Fruit fly (Drosophila melanogaster) whole organism, embryonic: ENCODE measurements around the gene vvl.

ENCODE experiments used
- Abd-B ChIP-seq: fragments of 200-800 bp; sonication (Bioruptor generic); optimal IDR thresholded peaks from 2 replicates; lab custom pipeline; 2018; ENCODE audit warnings: missing biosample characterization, mild to moderate bottlenecking, missing genetic modification characterization, moderate library complexity
- Ada2b ChIP-seq: fragments of 200-800 bp; sonication (Bioruptor generic); IDR thresholded peaks from 2 replicates; pipeline ENCODE4 v1.3.6; 2022; ENCODE audit warnings: missing biosample characterization, missing genetic modification characterization
- CG10462 ChIP-seq: fragments of 200-800 bp; sonication (Bioruptor generic); optimal IDR thresholded peaks from 2 replicates; lab custom pipeline; 2016; ENCODE audit warnings: missing biosample characterization, missing genetic modification characterization
- CG10959 ChIP-seq: fragments of 200-800 bp; sonication (Bioruptor generic); IDR thresholded peaks from 2 replicates; pipeline ENCODE4 v1.3.6; 2022; ENCODE audit warnings: missing biosample characterization, missing genetic modification characterization
- CG11398 ChIP-seq: fragments of 200-800 bp; sonication (Bioruptor generic); optimal IDR thresholded peaks from 2 replicates; lab custom pipeline; 2016; ENCODE audit warnings: missing biosample characterization, missing genetic modification characterization
- CG13287 ChIP-seq: fragments of 200-800 bp; sonication (Bioruptor generic); IDR thresholded peaks from 2 replicates; pipeline ENCODE4 v1.3.6; 2022; ENCODE audit warnings: missing biosample characterization, missing genetic modification characterization; ENCODE audit not compliant: partially characterized antibody
- CG13624 ChIP-seq: fragments of 200-800 bp; sonication (Bioruptor generic); optimal IDR thresholded peaks from 2 replicates; lab custom pipeline; 2016; ENCODE audit warnings: missing biosample characterization, missing genetic modification characterization
- CG13775 ChIP-seq: fragments of 200-800 bp; sonication (Bioruptor generic); optimal IDR thresholded peaks from 3 replicates; lab custom pipeline; 2017; ENCODE audit warnings: missing biosample characterization, mild to moderate bottlenecking, missing genetic modification characterization
- CG16815 ChIP-seq: fragments of 200-800 bp; sonication (Bioruptor generic); optimal IDR thresholded peaks from 3 replicates; lab custom pipeline; 2017; ENCODE audit warnings: missing biosample characterization, mild to moderate bottlenecking, missing genetic modification characterization
- CG17568 ChIP-seq: fragments of 200-800 bp; sonication (Bioruptor generic); optimal IDR thresholded peaks from 2 replicates; lab custom pipeline; 2018; ENCODE audit warnings: missing biosample characterization, mild to moderate bottlenecking, missing genetic modification characterization, moderate library complexity
- CG2129 ChIP-seq: fragments of 200-800 bp; sonication (Bioruptor generic); IDR thresholded peaks from 2 replicates; pipeline ENCODE4 v1.3.6; 2022; ENCODE audit warnings: missing biosample characterization, missing genetic modification characterization; ENCODE audit not compliant: partially characterized antibody
- CG2678 ChIP-seq: fragments of 200-800 bp; sonication (Bioruptor generic); optimal IDR thresholded peaks from 3 replicates; lab custom pipeline; 2019; ENCODE audit warnings: missing biosample characterization, mild to moderate bottlenecking, missing genetic modification characterization, moderate library complexity
- CG30431 ChIP-seq: fragments of 200-800 bp; sonication (Bioruptor generic); optimal IDR thresholded peaks from 2 replicates; lab custom pipeline; 2017; ENCODE audit warnings: missing biosample characterization, missing genetic modification characterization
- CG33557 ChIP-seq: fragments of 200-800 bp; sonication (Bioruptor generic); optimal IDR thresholded peaks from 2 replicates; lab custom pipeline; 2019; ENCODE audit warnings: missing biosample characterization, mild to moderate bottlenecking, missing genetic modification characterization, moderate library complexity
- CG6654 ChIP-seq: fragments of 200-800 bp; sonication (Bioruptor generic); optimal IDR thresholded peaks from 2 replicates; lab custom pipeline; 2017; ENCODE audit warnings: missing biosample characterization, mild to moderate bottlenecking, missing genetic modification characterization
- CG6689 ChIP-seq: fragments of 200-800 bp; sonication (Bioruptor generic); IDR thresholded peaks from 2 replicates; pipeline ENCODE4 v1.3.6; 2022; ENCODE audit warnings: missing biosample characterization, missing genetic modification characterization
- CG7786 ChIP-seq: fragments of 200-800 bp; sonication (Bioruptor generic); optimal IDR thresholded peaks from 2 replicates; lab custom pipeline; 2016; ENCODE audit warnings: missing biosample characterization, missing genetic modification characterization
- CHES-1-like ChIP-seq: fragments of 200-800 bp; sonication (Bioruptor generic); optimal IDR thresholded peaks from 2 replicates; lab custom pipeline; 2016; ENCODE audit warnings: missing biosample characterization, missing genetic modification characterization
- Dp ChIP-seq: fragments of 200-800 bp; sonication (Bioruptor generic); optimal IDR thresholded peaks from 2 replicates; lab custom pipeline; 2018; ENCODE audit warnings: missing biosample characterization, mild to moderate bottlenecking, missing genetic modification characterization, moderate library complexity
- E2f2 ChIP-seq: fragments of 200-800 bp; sonication (Bioruptor generic); IDR thresholded peaks from 2 replicates; pipeline ENCODE4 v1.3.6; 2022; ENCODE audit warnings: missing biosample characterization, missing genetic modification characterization
- HLH3B ChIP-seq: fragments of 200-800 bp; sonication (Bioruptor generic); IDR thresholded peaks from 2 replicates; pipeline ENCODE4 v1.3.6; 2022; ENCODE audit warnings: missing biosample characterization, missing genetic modification characterization
- Hr51 ChIP-seq, 2 experiments: fragments of 200-800 bp; sonication (Bioruptor generic); optimal IDR thresholded peaks; 2 replicates in 1 of 2; 3 replicates in 1 of 2; lab custom pipeline; 2016 to 2018; ENCODE audit warnings: missing biosample characterization in 2 of 2, missing genetic modification characterization in 2 of 2, mild to moderate bottlenecking in 1 of 2, moderate library complexity in 1 of 2
- Hr78 ChIP-seq, 2 experiments: fragments of 200-800 bp in 1 of 2; fragments of >200 bp in 1 of 2; sonication (Bioruptor generic) in 1 of 2; optimal IDR thresholded peaks; 2 replicates each; lab custom pipeline; 2017 to 2019; ENCODE audit warnings: missing biosample characterization in 2 of 2, missing genetic modification characterization in 2 of 2, mild to moderate bottlenecking in 1 of 2, moderate library complexity in 1 of 2
- Kr ChIP-seq: fragments of 200-800 bp; sonication (Bioruptor generic); optimal IDR thresholded peaks from 2 replicates; lab custom pipeline; 2017; ENCODE audit warnings: missing biosample characterization, mild to moderate bottlenecking, missing genetic modification characterization
- MBD-R2 ChIP-seq: fragments of 200-800 bp; sonication (Bioruptor generic); IDR thresholded peaks from 2 replicates; pipeline ENCODE4 v1.3.6; 2022; ENCODE audit warnings: missing biosample characterization, missing genetic modification characterization
- MTF-1 ChIP-seq: fragments of 200-800 bp; sonication (Bioruptor generic); optimal IDR thresholded peaks from 2 replicates; lab custom pipeline; 2018; ENCODE audit warnings: missing biosample characterization, mild to moderate bottlenecking, missing genetic modification characterization, borderline replicate concordance
- NC2α ChIP-seq: fragments of 200-800 bp; sonication (Bioruptor generic); optimal IDR thresholded peaks from 2 replicates; lab custom pipeline; 2016; ENCODE audit warnings: missing biosample characterization, missing genetic modification characterization
- Nf-YB ChIP-seq: fragments of 200-800 bp; sonication (Bioruptor generic); optimal IDR thresholded peaks from 3 replicates; lab custom pipeline; 2019; ENCODE audit warnings: missing biosample characterization, mild to moderate bottlenecking, missing genetic modification characterization, moderate library complexity
- PHDP ChIP-seq: fragments of 200-800 bp; sonication (Bioruptor generic); optimal IDR thresholded peaks from 3 replicates; lab custom pipeline; 2018; ENCODE audit warnings: missing biosample characterization, mild to moderate bottlenecking, missing genetic modification characterization, moderate library complexity
- Taf1 ChIP-seq: fragments of 200-800 bp; sonication (Bioruptor generic); IDR thresholded peaks from 2 replicates; pipeline ENCODE4 v1.3.6; 2022; ENCODE audit warnings: missing biosample characterization, missing genetic modification characterization
- az2 ChIP-seq: fragments of 200-800 bp; sonication (Bioruptor generic); optimal IDR thresholded peaks from 3 replicates; lab custom pipeline; 2016; ENCODE audit warnings: missing biosample characterization, missing genetic modification characterization
- bsh ChIP-seq, 2 experiments: fragments of 200-800 bp; sonication (Bioruptor generic); optimal IDR thresholded peaks; 2 replicates each; lab custom pipeline; 2017 to 2018; ENCODE audit warnings: mild to moderate bottlenecking in 2 of 2, missing biosample characterization in 2 of 2, missing genetic modification characterization in 2 of 2, moderate library complexity in 1 of 2
- dpn ChIP-seq, 2 experiments: fragments of 200-800 bp; sonication (Bioruptor generic); optimal IDR thresholded peaks; 3 replicates each; lab custom pipeline; 2016; ENCODE audit warnings: missing biosample characterization in 2 of 2, missing genetic modification characterization in 2 of 2
- gce ChIP-seq: fragments of 200-800 bp; sonication (Bioruptor generic); IDR thresholded peaks from 3 replicates; pipeline ENCODE4 v1.3.6; 2022; ENCODE audit warnings: missing biosample characterization, missing genetic modification characterization
- ind ChIP-seq: fragments of 200-800 bp; sonication (Bioruptor generic); optimal IDR thresholded peaks from 3 replicates; lab custom pipeline; 2016; ENCODE audit warnings: missing biosample characterization, missing genetic modification characterization
- lov ChIP-seq, 2 experiments: fragments of 200-800 bp in 1 of 2; fragments of >200 bp in 1 of 2; sonication (Bioruptor generic) in 1 of 2; IDR thresholded peaks in 1 of 2; optimal IDR thresholded peaks in 1 of 2; 2 replicates in 1 of 2; 3 replicates in 1 of 2; pipeline versions ENCODE4 v1.3.6 to Lab custom; 2017 to 2022; ENCODE audit warnings: missing biosample characterization in 1 of 2, missing genetic modification characterization in 1 of 2
- luna ChIP-seq: fragments of 200-800 bp; sonication (Bioruptor generic); optimal IDR thresholded peaks from 2 replicates; lab custom pipeline; 2016; ENCODE audit warnings: missing biosample characterization, missing genetic modification characterization
- pan ChIP-seq, 4 experiments: fragments of >200 bp in 3 of 4; fragments of 200-800 bp in 1 of 4; sonication (Bioruptor generic) in 1 of 4; optimal IDR thresholded peaks in 3 of 4; IDR thresholded peaks in 1 of 4; 2 replicates each; pipeline versions ENCODE4 v1.3.6 to Lab custom; 2017 to 2022; ENCODE audit warnings: missing biosample characterization in 2 of 4, missing genetic modification characterization in 2 of 4, mixed read lengths in 1 of 4
- pfk ChIP-seq: fragments of 200-800 bp; sonication (Bioruptor generic); optimal IDR thresholded peaks from 2 replicates; lab custom pipeline; 2018; ENCODE audit warnings: missing biosample characterization, mild to moderate bottlenecking, missing genetic modification characterization, moderate library complexity
- pnt ChIP-seq: fragments of 200-800 bp; sonication (Bioruptor generic); optimal IDR thresholded peaks from 3 replicates; lab custom pipeline; 2016; ENCODE audit warnings: missing biosample characterization, missing genetic modification characterization
- ro ChIP-seq: fragments of 200-800 bp; sonication (Bioruptor generic); IDR thresholded peaks from 2 replicates; pipeline ENCODE4 v1.3.6; 2022; ENCODE audit warnings: missing biosample characterization, missing genetic modification characterization
- scrt ChIP-seq: fragments of 200-800 bp; sonication (Bioruptor generic); optimal IDR thresholded peaks from 2 replicates; lab custom pipeline; 2018; ENCODE audit warnings: missing biosample characterization, mild to moderate bottlenecking, missing genetic modification characterization, moderate library complexity
- slp2 ChIP-seq: fragments of 200-800 bp; sonication (Bioruptor generic); optimal IDR thresholded peaks from 2 replicates; lab custom pipeline; 2016; ENCODE audit warnings: missing biosample characterization, missing genetic modification characterization
- tap ChIP-seq: fragments of 200-800 bp; optimal IDR thresholded peaks from 3 replicates; lab custom pipeline; 2019; ENCODE audit warnings: missing biosample characterization, mild to moderate bottlenecking, missing genetic modification characterization, moderate library complexity
- trem ChIP-seq: fragments of 200-800 bp; optimal IDR thresholded peaks from 3 replicates; lab custom pipeline; 2019; ENCODE audit warnings: missing biosample characterization, mild to moderate bottlenecking, missing genetic modification characterization, moderate library complexity
- unpg ChIP-seq: fragments of 200-800 bp; sonication (Bioruptor generic); optimal IDR thresholded peaks from 3 replicates; lab custom pipeline; 2018; ENCODE audit warnings: missing biosample characterization, mild to moderate bottlenecking, missing genetic modification characterization, moderate library complexity
- vnd ChIP-seq: fragments of 200-800 bp; sonication (Bioruptor generic); IDR thresholded peaks from 3 replicates; pipeline ENCODE4 v1.3.6; 2022; ENCODE audit warnings: missing biosample characterization, missing genetic modification characterization; ENCODE audit not compliant: partially characterized antibody
- zen ChIP-seq: fragments of 200-800 bp; sonication (Bioruptor generic); optimal IDR thresholded peaks from 3 replicates; lab custom pipeline; 2018; ENCODE audit warnings: missing biosample characterization, mild to moderate bottlenecking, missing genetic modification characterization, moderate library complexity

Gene vvl

dm6 chr3L:6747127-6747526, 42.8 kb upstream of the vvl start (continued):
- no peak for TF ChIP-seq CG10959
- TF ChIP-seq az2 (GFP tag; lab: Kevin White, UChicago): peak; percentile 9
- TF ChIP-seq vnd: no peak
- TF ChIP-seq pnt (GFP tag; lab: Kevin White, UChicago): no peak
- peak; percentile 7 for TF ChIP-seq Dp (GFP tag; lab: Kevin White, UChicago)
- TF ChIP-seq slp2 (GFP tag; lab: Kevin White, UChicago): peak; percentile 20
- TF ChIP-seq luna (GFP tag; lab: Kevin White, UChicago): no peak
- no peak for TF ChIP-seq CG30431 (GFP tag; lab: Kevin White, UChicago)
- TF ChIP-seq ro (GFP tag; lab: Robert Waterston, UW): no peak
- peak; percentile 56 for TF ChIP-seq trem (tag; lab: Kevin White, UChicago)
- no peak for TF ChIP-seq Kr (GFP tag; lab: Kevin White, UChicago)
- peak; percentile 39 for TF ChIP-seq E2f2 (GFP tag; lab: Robert Waterston, UW)
- TF ChIP-seq CG7786 (GFP tag; lab: Kevin White, UChicago): peak; percentile 17
- TF ChIP-seq CG10462 (GFP tag; lab: Kevin White, UChicago): no peak
- TF ChIP-seq CG2678 (tag; lab: Kevin White, UChicago): peak; percentile 36
- TF ChIP-seq lov (optimal IDR thresholded peaks at IDR 0.05; lab: Kevin White, UChicago): no peak
- 0 out of 3 replicates have a peak, but pooled peaks have one; percentile 58 for TF ChIP-seq lov (GFP tag; IDR thresholded peaks at IDR 0.05; lab: Robert Waterston, UW)
- TF ChIP-seq PHDP (tag; lab: Kevin White, UChicago): peak; percentile 40
- no peak for TF ChIP-seq CG6654
- TF ChIP-seq pan (optimal IDR thresholded peaks at IDR 0.05; lab: Kevin White, UChicago): no peak
- TF ChIP-seq pan (GFP tag; optimal IDR thresholded peaks at IDR 0.05 in 1 of 2, IDR thresholded peaks at IDR 0.05 in 1 of 2): peak in 1 of 2 experiments; percentile 52
- TF ChIP-seq zen: peak; percentile 35
- no peak for TF ChIP-seq scrt (GFP tag; lab: Kevin White, UChicago)
- peak; percentile 79 for TF ChIP-seq MBD-R2 (GFP tag; lab: Robert Waterston, UW)
- 0 out of 3 replicates have a peak, but pooled peaks have one; percentile 24 for TF ChIP-seq gce (GFP tag; lab: Robert Waterston, UW)
- no peak for TF ChIP-seq tap (tag; lab: Kevin White, UChicago)
- peak; percentile 49 for TF ChIP-seq Nf-YB (GFP tag; lab: Kevin White, UChicago)
- TF ChIP-seq dpn (GFP tag; optimal IDR thresholded peaks at IDR 0.05; lab: Kevin White, UChicago): peak; percentile 30 to 45
- TF ChIP-seq Abd-B (GFP tag; lab: Kevin White, UChicago): peak; percentile 39
- TF ChIP-seq CG2129 (GFP tag; lab: Robert Waterston, UW): no peak
- no peak for TF ChIP-seq pfk (GFP tag; lab: Kevin White, UChicago)
- peak; percentile 11 for TF ChIP-seq CG13775 (GFP tag; lab: Kevin White, UChicago)
- peak; percentile 40 for TF ChIP-seq unpg (GFP tag; lab: Kevin White, UChicago)
- peak; percentile 48 for TF ChIP-seq ind (GFP tag; lab: Kevin White, UChicago)
- TF ChIP-seq CG6689 (GFP tag; lab: Robert Waterston, UW): peak; percentile 51
- TF ChIP-seq CG11398 (GFP tag; lab: Kevin White, UChicago): no peak
- TF ChIP-seq CHES-1-like: peak; percentile 72
- TF ChIP-seq Ada2b: peak; percentile 62
- no peak for TF ChIP-seq CG17568 (GFP tag; lab: Kevin White, UChicago)
- TF ChIP-seq MTF-1 (GFP tag; lab: Kevin White, UChicago): no peak
- peak; percentile 4 to 41 for TF ChIP-seq Hr51 (GFP tag; optimal IDR thresholded peaks at IDR 0.05; lab: Kevin White, UChicago)
- TF ChIP-seq bsh (GFP tag; optimal IDR thresholded peaks at IDR 0.05; lab: Kevin White, UChicago): peak in 1 of 2 experiments; percentile 47
- TF ChIP-seq CG33557 (GFP tag; lab: Kevin White, UChicago): peak; percentile 9
- TF ChIP-seq CG13287 (GFP tag; lab: Robert Waterston, UW): peak; percentile 54; the same call in 1 of the 2 replicates
- TF ChIP-seq CG13624: peak; percentile 52
- no peak for TF ChIP-seq Taf1 (GFP tag; lab: Robert Waterston, UW)
- TF ChIP-seq HLH3B (GFP tag; lab: Robert Waterston, UW): peak; percentile 34; the same call in 1 of the 2 replicates
- TF ChIP-seq NC2α (GFP tag; lab: Kevin White, UChicago): peak; percentile 39
- TF ChIP-seq Hr78 (GFP tag; optimal IDR thresholded peaks at IDR 0.05; lab: Kevin White, UChicago): no peak
- TF ChIP-seq CG16815 (GFP tag; lab: Kevin White, UChicago): no peak
